Worm (Caenorhabditis elegans) whole organism, young adult: ENCODE results near the gene sra-26.

Experiments
- B0035.1 ChIP-seq: sonication (generic microtip); optimal IDR thresholded peaks from 2 replicates; lab custom pipeline; 2016; ENCODE audit warnings: missing genetic modification characterization, mild to moderate bottlenecking, missing compliant biosample characterization, missing genotype, missing genetic modification reagents
- F10E7.11 ChIP-seq: sonication (generic microtip); optimal IDR thresholded peaks from 2 replicates; lab custom pipeline; 2017; ENCODE audit warnings: mild to moderate bottlenecking, missing genetic modification characterization, moderate library complexity, missing compliant biosample characterization
- F22D6.2 ChIP-seq: sonication (generic microtip); optimal IDR thresholded peaks from 2 replicates; lab custom pipeline; 2016; ENCODE audit warnings: mild to moderate bottlenecking, missing genetic modification characterization, missing compliant biosample characterization
- K11D2.4 ChIP-seq: fragments of 200-800 bp; sonication (Bioruptor generic); IDR thresholded peaks from 2 replicates; pipeline ENCODE4 v1.3.6; 2022; ENCODE audit warnings: missing genetic modification reagents, missing genetic modification characterization, missing compliant biosample characterization
- K12H6.12 ChIP-seq: fragments of 200-800 bp; sonication (Bioruptor generic); optimal IDR thresholded peaks from 2 replicates; lab custom pipeline; 2018; ENCODE audit warnings: mild to moderate bottlenecking, missing genetic modification characterization, missing compliant biosample characterization
- Y53G8AR.9 ChIP-seq: fragments of 200-800 bp; sonication (Bioruptor generic); conservative IDR thresholded peaks from 2 replicates; pipeline ENCODE4 v1.3.6; 2022; ENCODE audit warnings: missing genetic modification reagents, missing genetic modification characterization, missing compliant biosample characterization
- Y79H2A.3 ChIP-seq: fragments of 200-800 bp; sonication (Bioruptor generic); conservative IDR thresholded peaks from 2 replicates; pipeline ENCODE4 v1.3.6; 2022; ENCODE audit warnings: missing genetic modification reagents, missing genetic modification characterization, missing compliant biosample characterization
- ZK185.1 ChIP-seq: sonication (generic microtip); optimal IDR thresholded peaks from 2 replicates; lab custom pipeline; 2016; ENCODE audit warnings: mild to moderate bottlenecking, missing genetic modification characterization, missing compliant biosample characterization; ENCODE audit not compliant: poor library complexity, severe bottlenecking
- aptf-3 ChIP-seq: fragments of 200-800 bp; sonication (Bioruptor generic); IDR thresholded peaks from 2 replicates; pipeline ENCODE4 v1.3.6; 2022; ENCODE audit warnings: missing genetic modification characterization, missing compliant biosample characterization
- attf-3 ChIP-seq: fragments of 200-800 bp; sonication (Bioruptor generic); conservative IDR thresholded peaks from 2 replicates; pipeline ENCODE4 v1.3.6; 2022; ENCODE audit warnings: missing genetic modification reagents, missing genetic modification characterization, missing compliant biosample characterization
- attf-5 ChIP-seq: fragments of 200-800 bp; sonication (Bioruptor generic); optimal IDR thresholded peaks from 2 replicates; lab custom pipeline; 2018; ENCODE audit warnings: mild to moderate bottlenecking, missing genetic modification characterization, missing compliant biosample characterization
- ceh-27 ChIP-seq: fragments of 200-800 bp; sonication (Bioruptor generic); optimal IDR thresholded peaks from 2 replicates; lab custom pipeline; 2018; ENCODE audit warnings: mild to moderate bottlenecking, missing genetic modification characterization, moderate library complexity, missing compliant biosample characterization
- die-1 ChIP-seq: sonication (generic microtip); optimal IDR thresholded peaks from 2 replicates; lab custom pipeline; 2016; ENCODE audit warnings: missing genotype, mild to moderate bottlenecking, missing genetic modification characterization, missing compliant biosample characterization
- dox-1 ChIP-seq: fragments of 200-800 bp; sonication (Bioruptor generic); IDR thresholded peaks from 2 replicates; pipeline ENCODE4 v1.3.6; 2022; ENCODE audit warnings: missing genetic modification reagents, missing genetic modification characterization, missing compliant biosample characterization
- egl-18 ChIP-seq: fragments of 200-800 bp; sonication (Bioruptor generic); IDR thresholded peaks from 2 replicates; pipeline ENCODE4 v1.3.6; 2022; ENCODE audit warnings: missing genetic modification reagents, missing genetic modification characterization, missing compliant biosample characterization
- egrh-3 ChIP-seq: fragments of 200-800 bp; sonication (Bioruptor generic); IDR thresholded peaks from 2 replicates; pipeline ENCODE4 v1.3.6; 2022; ENCODE audit warnings: missing genetic modification reagents, missing genetic modification characterization, missing compliant biosample characterization
- hlh-12 ChIP-seq: sonication (generic microtip); optimal IDR thresholded peaks from 2 replicates; lab custom pipeline; 2016; ENCODE audit warnings: missing genetic modification characterization, missing compliant biosample characterization
- hmg-1.2 ChIP-seq: fragments of 200-800 bp; sonication (Bioruptor generic); IDR thresholded peaks from 2 replicates; pipeline ENCODE4 v1.3.6; 2022; ENCODE audit warnings: missing genetic modification reagents, missing genetic modification characterization, missing compliant biosample characterization
- let-607 ChIP-seq, 2 experiments: fragments of 200-800 bp in 1 of 2; sonication (Bioruptor generic) in 1 of 2; sonication (generic microtip) in 1 of 2; optimal IDR thresholded peaks; 2 replicates each; lab custom pipeline; 2016 to 2018; ENCODE audit warnings: mild to moderate bottlenecking in 2 of 2, missing compliant biosample characterization in 2 of 2, missing genetic modification characterization in 2 of 2, moderate library complexity in 2 of 2, missing genotype in 1 of 2
- lin-26 ChIP-seq: fragments of 200-800 bp; sonication (Bioruptor generic); IDR thresholded peaks from 2 replicates; pipeline ENCODE4 v1.3.6; 2022; ENCODE audit warnings: missing genetic modification reagents, missing genetic modification characterization, missing compliant biosample characterization
- lin-35 ChIP-seq, 3 experiments: fragments of 150-350 bp in 2 of 3; sonication (generic microtip) in 1 of 3; optimal IDR thresholded peaks; 2 replicates each; lab custom pipeline; 2014 to 2018; ENCODE audit warnings: missing biosample characterization in 3 of 3, missing genetic modification characterization in 3 of 3, missing genetic modification reagents in 3 of 3
- madf-3 ChIP-seq: fragments of 200-800 bp; sonication (Bioruptor generic); IDR thresholded peaks from 2 replicates; pipeline ENCODE4 v1.3.6; 2022; ENCODE audit warnings: missing genetic modification reagents, missing genetic modification characterization, missing compliant biosample characterization
- madf-8 ChIP-seq: fragments of 200-800 bp; sonication (Bioruptor generic); conservative IDR thresholded peaks from 2 replicates; pipeline ENCODE4 v1.3.6; 2022; ENCODE audit warnings: missing genetic modification reagents, missing genetic modification characterization, missing compliant biosample characterization
- mcd-1 ChIP-seq: fragments of 200-800 bp; sonication (Bioruptor generic); IDR thresholded peaks from 2 replicates; pipeline ENCODE4 v1.3.6; 2022; ENCODE audit warnings: missing genetic modification reagents, missing genetic modification characterization, missing compliant biosample characterization
- mes-4 ChIP-seq: sonication (generic microtip); optimal IDR thresholded peaks from 2 replicates; lab custom pipeline; 2016; ENCODE audit warnings: missing genotype, missing genetic modification characterization, missing compliant biosample characterization
- mxl-1 ChIP-seq: sonication (generic microtip); optimal IDR thresholded peaks from 2 replicates; lab custom pipeline; 2016; ENCODE audit warnings: missing genetic modification characterization, missing compliant biosample characterization
- nhr-179 ChIP-seq: sonication (generic microtip); optimal IDR thresholded peaks from 2 replicates; lab custom pipeline; 2016; ENCODE audit warnings: mild to moderate bottlenecking, missing genetic modification characterization, missing compliant biosample characterization
- nhr-80 ChIP-seq: sonication (generic microtip); optimal IDR thresholded peaks from 2 replicates; lab custom pipeline; 2016; ENCODE audit warnings: missing genetic modification characterization, missing compliant biosample characterization
- pbrm-1 ChIP-seq: fragments of 200-800 bp; sonication (Bioruptor generic); IDR thresholded peaks from 2 replicates; pipeline ENCODE4 v1.3.6; 2022; ENCODE audit warnings: missing genetic modification reagents, missing genetic modification characterization, missing compliant biosample characterization
- rec-8 ChIP-seq, 2 experiments: sonication (generic microtip); optimal IDR thresholded peaks; 2 replicates each; lab custom pipeline; 2016; ENCODE audit warnings: mild to moderate bottlenecking in 2 of 2, missing genetic modification characterization in 2 of 2, missing genetic modification reagents in 2 of 2, missing genotype in 2 of 2, missing biosample characterization in 1 of 2, missing compliant biosample characterization in 1 of 2, moderate library complexity in 1 of 2
- unc-130 ChIP-seq: sonication (generic microtip); optimal IDR thresholded peaks from 2 replicates; lab custom pipeline; 2016; ENCODE audit warnings: missing genetic modification reagents, missing genetic modification characterization, missing compliant biosample characterization
- xnd-1 ChIP-seq: sonication (generic microtip); optimal IDR thresholded peaks from 2 replicates; lab custom pipeline; 2016; ENCODE audit warnings: missing genotype, missing genetic modification reagents, missing genetic modification characterization, missing compliant biosample characterization
- zfh-2 ChIP-seq: fragments of 200-800 bp; sonication (Bioruptor generic); conservative IDR thresholded peaks from 2 replicates; pipeline ENCODE4 v1.3.6; 2022; ENCODE audit warnings: missing genetic modification reagents, missing genetic modification characterization, missing compliant biosample characterization
- ztf-18 ChIP-seq: sonication (generic microtip); optimal IDR thresholded peaks from 2 replicates; lab custom pipeline; 2016; ENCODE audit warnings: missing genotype, mild to moderate bottlenecking, missing genetic modification characterization, missing compliant biosample characterization
- ztf-25 ChIP-seq: fragments of 200-800 bp; sonication (Bioruptor generic); IDR thresholded peaks from 2 replicates; pipeline ENCODE4 v1.3.6; 2022; ENCODE audit warnings: missing genetic modification reagents, missing genetic modification characterization, missing compliant biosample characterization

Gene sra-26

DNA sequence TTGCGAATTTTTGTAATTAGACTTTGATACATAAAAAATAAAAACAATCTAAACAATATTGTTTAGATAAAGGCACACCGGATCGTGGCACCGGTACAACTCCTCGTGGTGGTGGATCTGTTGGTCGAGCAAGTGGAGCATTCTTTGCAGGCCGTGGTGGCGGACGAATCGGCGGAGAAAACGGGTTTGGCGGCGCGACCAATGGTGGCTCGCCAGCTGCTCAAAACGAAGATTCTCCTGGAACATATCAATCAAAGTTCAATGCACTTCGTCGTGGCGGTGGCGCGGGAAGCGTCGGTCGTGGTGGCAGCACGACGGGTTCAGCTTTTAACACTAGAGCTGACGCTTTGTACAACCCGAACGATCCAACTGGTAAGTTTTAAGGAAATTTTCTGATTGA is 34.3 kb upstream of the sra-26 start:
- TF ChIP-seq egrh-3 (GFP tag; lab: Robert Waterston, UW) (peak; percentile 21; the same call in 1 of the 2 replicates), zfh-2 (GFP tag; lab: Robert Waterston, UW) (peak; percentile 71), rec-8 (tag; optimal IDR thresholded peaks at IDR 0.05; lab: Kevin White, UChicago) (no peak)

DNA sequence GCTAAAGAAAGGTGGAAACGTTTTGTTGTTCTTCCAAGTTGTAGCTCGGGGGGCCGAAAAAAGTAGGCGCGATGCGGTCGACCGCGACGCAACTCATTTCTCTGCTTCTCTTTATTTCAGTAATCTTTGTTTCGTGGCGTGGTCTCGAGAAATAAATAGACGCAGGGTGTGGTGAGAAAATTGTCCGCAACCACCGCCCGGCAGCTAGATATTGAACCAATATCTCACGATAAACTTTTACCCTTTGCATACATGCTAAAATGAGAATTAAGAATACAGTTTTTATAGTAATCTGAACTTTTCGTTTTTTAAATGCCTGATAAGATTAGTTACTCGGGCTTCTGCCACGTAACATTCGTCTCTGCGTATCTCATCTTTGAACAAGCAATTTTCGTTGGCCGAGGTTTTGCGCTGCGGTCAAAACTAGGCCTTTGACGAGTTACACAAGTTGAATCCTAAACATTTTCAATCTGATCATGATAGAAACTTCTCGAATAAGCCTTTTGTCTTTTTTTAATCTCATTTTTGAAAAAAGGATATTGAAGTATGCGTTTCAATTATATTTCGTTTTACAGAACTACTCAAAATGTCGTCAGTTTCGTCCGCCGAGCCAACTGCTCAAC is 32.2 kb upstream of the sra-26 start, which contains the start of gene gyf-1:
Gene gyf-1 (plus strand): TSS at position 573 of the 623 bp plus-strand sequence.
- TF ChIP-seq lin-26 (GFP tag; lab: Robert Waterston, UW) (no peak), K11D2.4 (GFP tag; lab: Robert Waterston, UW) (no peak), dox-1 (GFP tag; lab: Robert Waterston, UW) (peak; percentile 57; the same call in 1 of the 2 replicates), nhr-179 (tag; lab: Kevin White, UChicago) (no peak), die-1 (tag; lab: Kevin White, UChicago) (no peak), madf-3 (GFP tag; lab: Robert Waterston, UW) (peak; percentile 56; the same call in 1 of the 2 replicates), mes-4 (tag; lab: Kevin White, UChicago) (no peak), madf-8 (no peak), attf-3 (GFP tag; lab: Robert Waterston, UW) (no peak), F10E7.11 (tag; lab: Kevin White, UChicago) (no peak), mcd-1 (GFP tag; lab: Robert Waterston, UW) (peak; percentile 13; the same call in 1 of the 2 replicates), F22D6.2 (tag; lab: Kevin White, UChicago) (no peak), ceh-27 (GFP tag; lab: Kevin White, UChicago) (peak; percentile 39), zfh-2 (GFP tag; lab: Robert Waterston, UW) (peak; percentile 68; the same call in 1 of the 2 replicates), ztf-25 (GFP tag; lab: Robert Waterston, UW) (no peak), mxl-1 (no peak), K12H6.12 (tag; lab: Kevin White, UChicago) (peak; percentile 49), Y53G8AR.9 (GFP tag; lab: Robert Waterston, UW) (no peak), ztf-18 (tag; lab: Kevin White, UChicago) (no peak), attf-5 (GFP tag; lab: Kevin White, UChicago) (peak; percentile 80), B0035.1 (tag; lab: Kevin White, UChicago) (no peak), pbrm-1 (GFP tag; lab: Robert Waterston, UW) (no peak), Y79H2A.3 (no peak), ZK185.1 (tag; lab: Kevin White, UChicago) (peak; percentile 3), nhr-80 (tag; lab: Kevin White, UChicago) (peak; percentile 74), xnd-1 (tag; lab: Kevin White, UChicago) (no peak), aptf-3 (GFP tag; lab: Robert Waterston, UW) (no peak), hlh-12 (tag; lab: Kevin White, UChicago) (no peak), lin-35 (GFP tag; optimal IDR thresholded peaks at IDR 0.05; lab: Kevin White, UChicago) (peak in 1 of 3 experiments; percentile 27), unc-130 (no peak), egl-18 (GFP tag; lab: Robert Waterston, UW) (no peak), hmg-1.2 (GFP tag; lab: Robert Waterston, UW) (peak; percentile 81), let-607 (tag; optimal IDR thresholded peaks at IDR 0.05; lab: Kevin White, UChicago) (peak in 1 of 2 experiments; percentile 34)
